Worm (Caenorhabditis elegans): ENCODE results near the gene prdx-3.

Gene prdx-3

ce11 chrIII:4456579-4456978 lies 49.3 kb downstream of the prdx-3 start:
- TF ChIP-seq unc-120 (tag; optimal IDR thresholded peaks at IDR 0.05; ENCODE audit: poor library complexity, severe bottlenecking): no peak
- TF ChIP-seq ceh-43 (GFP tag; optimal IDR thresholded peaks at IDR 0.05): peak; percentile 96
- TF ChIP-seq lsy-2 (tag; optimal IDR thresholded peaks at IDR 0.05): peak; percentile 51
